Fruit fly (Drosophila melanogaster) whole organism, embryonic: ENCODE results near the gene egh.
A peak's percentile ranks its signal among the peaks of the same experiment; 100 is the strongest.

Source experiments
- Adf1 ChIP-seq: fragments of 200-800 bp; sonication (Bioruptor generic); IDR thresholded peaks from 2 replicates; pipeline ENCODE4 v1.3.6; 2022; ENCODE audit warnings: missing biosample characterization, missing genetic modification characterization
- Aef1 ChIP-seq: fragments of 200-800 bp; sonication (Bioruptor generic); IDR thresholded peaks from 3 replicates; pipeline ENCODE4 v1.3.6; 2022; ENCODE audit warnings: missing biosample characterization, missing genetic modification characterization
- Asciz ChIP-seq: fragments of 200-800 bp; sonication (Bioruptor generic); optimal IDR thresholded peaks from 2 replicates; lab custom pipeline; 2017; ENCODE audit warnings: missing biosample characterization, mild to moderate bottlenecking, missing genetic modification characterization, missing genetic modification reagents
- C15 ChIP-seq: fragments of 200-800 bp; sonication (Bioruptor generic); IDR thresholded peaks from 3 replicates; pipeline ENCODE4 v1.3.6; 2022; ENCODE audit warnings: missing biosample characterization, missing genetic modification characterization
- CG10321 ChIP-seq: fragments of 200-800 bp; sonication (Bioruptor generic); IDR thresholded peaks from 2 replicates; pipeline ENCODE4 v1.3.6; 2022; ENCODE audit warnings: missing biosample characterization, missing genetic modification characterization
- CG11085 ChIP-seq: fragments of 200-800 bp; sonication (Bioruptor generic); IDR thresholded peaks from 2 replicates; pipeline ENCODE4 v1.3.6; 2022; ENCODE audit warnings: missing biosample characterization, missing genetic modification characterization
- CG13287 ChIP-seq: fragments of 200-800 bp; sonication (Bioruptor generic); IDR thresholded peaks from 2 replicates; pipeline ENCODE4 v1.3.6; 2022; ENCODE audit warnings: missing biosample characterization, missing genetic modification characterization; ENCODE audit not compliant: partially characterized antibody
- CG13775 ChIP-seq: fragments of 200-800 bp; sonication (Bioruptor generic); optimal IDR thresholded peaks from 3 replicates; lab custom pipeline; 2017; ENCODE audit warnings: missing biosample characterization, mild to moderate bottlenecking, missing genetic modification characterization
- CG14014 ChIP-seq: fragments of 200-800 bp; sonication (Bioruptor generic); IDR thresholded peaks from 2 replicates; pipeline ENCODE4 v1.3.6; 2022; ENCODE audit warnings: missing biosample characterization, missing genetic modification characterization
- CG15269 ChIP-seq: fragments of 200-800 bp; sonication (Bioruptor generic); optimal IDR thresholded peaks from 2 replicates; lab custom pipeline; 2018; ENCODE audit warnings: missing biosample characterization, mild to moderate bottlenecking, missing genetic modification characterization, moderate library complexity
- CG15601 ChIP-seq: fragments of 200-800 bp; sonication (Bioruptor generic); optimal IDR thresholded peaks from 3 replicates; lab custom pipeline; 2019; ENCODE audit warnings: missing biosample characterization, mild to moderate bottlenecking, missing genetic modification characterization, moderate library complexity
- CG18262 ChIP-seq: fragments of 200-800 bp; optimal IDR thresholded peaks from 3 replicates; lab custom pipeline; 2019; ENCODE audit warnings: missing biosample characterization, mild to moderate bottlenecking, missing genetic modification characterization, moderate library complexity
- CG2875 ChIP-seq: fragments of 200-800 bp; sonication (Bioruptor generic); optimal IDR thresholded peaks from 2 replicates; lab custom pipeline; 2017; ENCODE audit warnings: missing biosample characterization, mild to moderate bottlenecking, missing genetic modification characterization, missing genetic modification reagents
- CG3065 ChIP-seq: fragments of 200-800 bp; sonication (Bioruptor generic); optimal IDR thresholded peaks from 2 replicates; lab custom pipeline; 2016; ENCODE audit warnings: missing biosample characterization, missing genetic modification characterization
- CG31224 ChIP-seq: fragments of 200-800 bp; sonication (Bioruptor generic); IDR thresholded peaks from 2 replicates; pipeline ENCODE4 v1.3.6; 2022; ENCODE audit warnings: missing biosample characterization, missing genetic modification characterization
- CG34224 ChIP-seq: fragments of 200-800 bp; sonication (Bioruptor generic); IDR thresholded peaks from 3 replicates; pipeline ENCODE4 v1.3.6; 2022; ENCODE audit warnings: missing biosample characterization, missing genetic modification characterization; ENCODE audit not compliant: partially characterized antibody
- CG4730 ChIP-seq: fragments of 200-800 bp; sonication (Bioruptor generic); IDR thresholded peaks from 2 replicates; pipeline ENCODE4 v1.3.6; 2022; ENCODE audit warnings: missing biosample characterization, missing genetic modification characterization
- CG8924 ChIP-seq: fragments of 200-800 bp; optimal IDR thresholded peaks from 3 replicates; lab custom pipeline; 2019; ENCODE audit warnings: missing biosample characterization, mild to moderate bottlenecking, missing genetic modification characterization, moderate library complexity
- D19A ChIP-seq: fragments of 200-800 bp; optimal IDR thresholded peaks from 3 replicates; lab custom pipeline; 2019; ENCODE audit warnings: missing biosample characterization, mild to moderate bottlenecking, missing genetic modification characterization, moderate library complexity
- Dbx ChIP-seq: fragments of 200-800 bp; sonication (Bioruptor generic); IDR thresholded peaks from 3 replicates; pipeline ENCODE4 v1.3.6; 2022; ENCODE audit warnings: missing biosample characterization, missing genetic modification characterization
- Elba2 ChIP-seq: fragments of 200-800 bp; sonication (Bioruptor generic); optimal IDR thresholded peaks from 3 replicates; lab custom pipeline; 2016; ENCODE audit warnings: missing biosample characterization, missing genetic modification characterization
- Hr39 ChIP-seq: fragments of >200 bp; optimal IDR thresholded peaks from 2 replicates; lab custom pipeline; 2017
- Hr51 ChIP-seq, 2 experiments: fragments of 200-800 bp; sonication (Bioruptor generic); optimal IDR thresholded peaks; 2 replicates in 1 of 2; 3 replicates in 1 of 2; lab custom pipeline; 2016 to 2018; ENCODE audit warnings: missing biosample characterization in 2 of 2, missing genetic modification characterization in 2 of 2, mild to moderate bottlenecking in 1 of 2, moderate library complexity in 1 of 2
- Ptx1 ChIP-seq: fragments of 200-800 bp; sonication (Bioruptor generic); IDR thresholded peaks from 2 replicates; pipeline ENCODE4 v1.3.6; 2022; ENCODE audit warnings: missing biosample characterization, missing genetic modification characterization
- YL-1 ChIP-seq: fragments of 200-800 bp; sonication (Bioruptor generic); optimal IDR thresholded peaks from 3 replicates; lab custom pipeline; 2017; ENCODE audit warnings: missing biosample characterization, mild to moderate bottlenecking, missing genetic modification characterization
- ato ChIP-seq: fragments of 200-800 bp; sonication (Bioruptor generic); IDR thresholded peaks from 2 replicates; pipeline ENCODE4 v1.3.6; 2022; ENCODE audit warnings: missing biosample characterization, missing genetic modification characterization; ENCODE audit not compliant: partially characterized antibody
- cas ChIP-seq: fragments of 200-800 bp; sonication (Bioruptor generic); IDR thresholded peaks from 2 replicates; pipeline ENCODE4 v1.3.6; 2022; ENCODE audit warnings: missing biosample characterization, missing genetic modification characterization
- cg ChIP-seq: fragments of 200-800 bp; sonication (Bioruptor generic); optimal IDR thresholded peaks from 3 replicates; lab custom pipeline; 2019; ENCODE audit warnings: missing biosample characterization, mild to moderate bottlenecking, missing genetic modification characterization, moderate library complexity
- croc ChIP-seq: fragments of 200-800 bp; sonication (Bioruptor generic); conservative IDR thresholded peaks from 3 replicates; pipeline ENCODE4 v1.3.6; 2022; ENCODE audit warnings: missing biosample characterization, missing genetic modification characterization
- crol ChIP-seq: fragments of 200-800 bp; sonication (Bioruptor generic); IDR thresholded peaks from 2 replicates; pipeline ENCODE4 v1.3.6; 2022; ENCODE audit warnings: missing biosample characterization, missing genetic modification characterization
- cwo ChIP-seq: fragments of 200-800 bp; sonication (Bioruptor generic); optimal IDR thresholded peaks from 3 replicates; lab custom pipeline; 2017; ENCODE audit warnings: missing biosample characterization, missing genetic modification characterization, mild to moderate bottlenecking, moderate library complexity, missing genetic modification reagents
- eve ChIP-seq, 2 experiments: fragments of >200 bp; optimal IDR thresholded peaks; 2 replicates each; lab custom pipeline; 2017; ENCODE audit warnings: missing biosample characterization in 2 of 2, missing genetic modification characterization in 2 of 2
- gro ChIP-seq: fragments of 200-800 bp; sonication (Bioruptor generic); optimal IDR thresholded peaks from 2 replicates; lab custom pipeline; 2016; ENCODE audit warnings: missing biosample characterization, missing genetic modification characterization
- kah ChIP-seq: fragments of 200-800 bp; sonication (Bioruptor generic); optimal IDR thresholded peaks from 2 replicates; lab custom pipeline; 2018; ENCODE audit warnings: missing biosample characterization, mild to moderate bottlenecking, missing genetic modification characterization
- ken ChIP-seq: fragments of 200-800 bp; sonication (Bioruptor generic); IDR thresholded peaks from 3 replicates; pipeline ENCODE4 v1.3.6; 2022; ENCODE audit warnings: missing biosample characterization, missing genetic modification characterization
- klu ChIP-seq: fragments of 200-800 bp; sonication (Bioruptor generic); IDR thresholded peaks from 2 replicates; pipeline ENCODE4 v1.3.6; 2022; ENCODE audit warnings: missing biosample characterization, missing genetic modification characterization
- lab ChIP-seq: fragments of 200-800 bp; sonication (Bioruptor generic); optimal IDR thresholded peaks from 3 replicates; lab custom pipeline; 2017; ENCODE audit warnings: missing biosample characterization, missing genetic modification characterization, mild to moderate bottlenecking, moderate library complexity, missing genetic modification reagents
- lbe ChIP-seq: fragments of 200-800 bp; sonication (Bioruptor generic); optimal IDR thresholded peaks from 2 replicates; lab custom pipeline; 2016; ENCODE audit warnings: missing biosample characterization, mild to moderate bottlenecking, missing genetic modification characterization
- lola ChIP-seq, 3 experiments: fragments of >200 bp in 2 of 3; fragments of 200-800 bp in 1 of 3; sonication (Bioruptor generic) in 1 of 3; optimal IDR thresholded peaks; 2 replicates each; lab custom pipeline; 2017 to 2019; ENCODE audit warnings: missing biosample characterization in 3 of 3, missing genetic modification characterization in 3 of 3, mild to moderate bottlenecking in 1 of 3, moderate library complexity in 1 of 3
- nau ChIP-seq: fragments of 200-800 bp; sonication (Bioruptor generic); optimal IDR thresholded peaks from 3 replicates; lab custom pipeline; 2017; ENCODE audit warnings: missing biosample characterization, mild to moderate bottlenecking, missing genetic modification characterization, missing genetic modification reagents
- nom ChIP-seq: fragments of 200-800 bp; sonication (Bioruptor generic); optimal IDR thresholded peaks from 2 replicates; lab custom pipeline; 2017; ENCODE audit warnings: missing biosample characterization, missing genetic modification characterization, mild to moderate bottlenecking, moderate library complexity, missing genetic modification reagents
- pzg ChIP-seq: fragments of 200-800 bp; sonication (Bioruptor generic); optimal IDR thresholded peaks from 3 replicates; lab custom pipeline; 2018; ENCODE audit warnings: missing biosample characterization, mild to moderate bottlenecking, missing genetic modification characterization, moderate library complexity
- sna ChIP-seq: fragments of 200-800 bp; sonication (Bioruptor generic); IDR thresholded peaks from 2 replicates; pipeline ENCODE4 v1.3.6; 2022; ENCODE audit warnings: missing biosample characterization, missing genetic modification characterization; ENCODE audit not compliant: partially characterized antibody
- sug ChIP-seq: fragments of 200-800 bp; optimal IDR thresholded peaks from 2 replicates; lab custom pipeline; 2019; ENCODE audit warnings: missing biosample characterization, mild to moderate bottlenecking, missing genetic modification characterization, moderate library complexity
- tap ChIP-seq: fragments of 200-800 bp; optimal IDR thresholded peaks from 3 replicates; lab custom pipeline; 2019; ENCODE audit warnings: missing biosample characterization, mild to moderate bottlenecking, missing genetic modification characterization, moderate library complexity
- tll ChIP-seq, 2 experiments: fragments of 200-800 bp in 1 of 2; fragments of >200 bp in 1 of 2; sonication (Bioruptor generic) in 1 of 2; optimal IDR thresholded peaks; 2 replicates each; lab custom pipeline; 2017 to 2019; ENCODE audit warnings: missing biosample characterization in 2 of 2, missing genetic modification characterization in 2 of 2, mild to moderate bottlenecking in 1 of 2, moderate library complexity in 1 of 2
- twi ChIP-seq: fragments of 200-800 bp; optimal IDR thresholded peaks from 2 replicates; lab custom pipeline; 2019; ENCODE audit warnings: missing biosample characterization, mild to moderate bottlenecking, missing genetic modification characterization, moderate library complexity
- unpg ChIP-seq: fragments of 200-800 bp; sonication (Bioruptor generic); optimal IDR thresholded peaks from 3 replicates; lab custom pipeline; 2018; ENCODE audit warnings: missing biosample characterization, mild to moderate bottlenecking, missing genetic modification characterization, moderate library complexity

egh gene

DNA sequence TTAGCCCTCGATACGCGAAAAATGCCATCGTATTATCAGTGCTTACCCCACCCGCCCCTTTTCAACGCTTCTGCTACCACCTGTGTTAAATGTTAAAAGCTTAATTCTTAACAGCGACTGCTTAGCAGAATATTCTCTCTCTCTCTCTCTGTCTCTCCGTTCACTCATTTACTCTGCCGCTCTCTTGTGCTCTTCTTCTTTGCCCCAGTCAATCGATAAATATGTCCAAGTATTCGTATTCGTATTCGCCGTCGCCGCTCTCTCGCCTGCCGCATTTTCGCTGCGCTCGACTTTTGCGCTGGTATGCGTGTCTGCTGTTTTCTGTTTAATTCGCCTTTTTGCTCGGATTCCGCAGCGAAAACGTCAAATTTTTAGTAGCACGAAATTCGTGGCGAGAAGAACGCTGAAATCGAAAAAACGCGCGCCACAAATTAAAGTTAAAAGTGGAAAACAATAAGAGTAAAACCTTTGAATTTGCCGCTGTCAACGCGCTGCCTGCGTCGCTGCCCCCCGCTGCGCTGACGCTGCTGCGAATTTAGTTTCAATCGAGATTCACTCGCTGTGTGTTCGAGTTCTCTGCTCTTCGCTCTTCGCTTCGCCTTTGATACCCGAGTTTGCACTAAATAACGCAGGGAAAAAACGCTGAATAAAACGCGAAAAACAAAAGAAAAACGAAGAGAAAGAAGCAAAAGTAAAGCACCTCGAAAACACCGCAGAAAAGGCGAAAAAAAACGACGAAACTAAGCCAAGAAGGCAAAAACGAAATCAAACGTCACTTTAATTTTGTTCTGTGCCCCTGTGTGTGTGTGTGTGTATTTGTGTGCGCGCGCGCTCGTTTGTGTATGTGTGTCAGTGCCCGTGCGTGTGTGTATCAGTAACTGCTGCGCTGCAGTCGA, 54.4 kb downstream of the egh start (continued):
- no peak for TF ChIP-seq ken (GFP tag; lab: Robert Waterston, UW)
- TF ChIP-seq Asciz, result no peak
- no peak for TF ChIP-seq CG2875 (GFP tag; lab: Kevin White, UChicago)
- peak; percentile 67 for TF ChIP-seq kah (GFP tag; lab: Kevin White, UChicago)
- peak; percentile 89 for TF ChIP-seq cg (GFP tag; lab: Kevin White, UChicago)
- TF ChIP-seq Adf1, result peak; percentile 94
- TF ChIP-seq Ptx1 (GFP tag; lab: Robert Waterston, UW), result no peak
- no peak for TF ChIP-seq CG13775 (GFP tag; lab: Kevin White, UChicago)
- TF ChIP-seq gro, result peak; percentile 2
- TF ChIP-seq CG31224 (GFP tag; lab: Robert Waterston, UW), result no peak
- no peak for TF ChIP-seq CG15269
- TF ChIP-seq CG34224 (GFP tag; lab: Robert Waterston, UW), result peak; percentile 60
- no peak for TF ChIP-seq nau (GFP tag; lab: Kevin White, UChicago)
- peak; percentile 6 for TF ChIP-seq lab (GFP tag; lab: Kevin White, UChicago)
- peak; percentile 14 for TF ChIP-seq CG18262 (tag; lab: Kevin White, UChicago)
- TF ChIP-seq tap (tag; lab: Kevin White, UChicago), result no peak
- no peak for TF ChIP-seq cas (GFP tag; lab: Robert Waterston, UW)
- no peak for TF ChIP-seq Dbx (GFP tag; lab: Robert Waterston, UW)
- TF ChIP-seq CG15601 (tag; lab: Kevin White, UChicago), result no peak
- TF ChIP-seq CG14014 (GFP tag; lab: Robert Waterston, UW), result no peak
- no peak for TF ChIP-seq croc
- peak in 1 of 2 experiments; percentile 18 for TF ChIP-seq Hr51 (GFP tag; optimal IDR thresholded peaks at IDR 0.05; lab: Kevin White, UChicago)
- TF ChIP-seq unpg, result no peak
- no peak for TF ChIP-seq Aef1 (GFP tag; lab: Robert Waterston, UW)
- TF ChIP-seq crol, result peak; percentile 75
- no peak for TF ChIP-seq D19A
- peak; percentile 61 for TF ChIP-seq lbe (GFP tag; lab: Kevin White, UChicago)
- peak; percentile 53 for TF ChIP-seq sug
- 0 out of 2 replicates have a peak, but pooled peaks have one; percentile 33 for TF ChIP-seq CG13287
- no peak for TF ChIP-seq lola (GFP tag; optimal IDR thresholded peaks at IDR 0.05; lab: Kevin White, UChicago)
- no peak for TF ChIP-seq Elba2
- no peak for TF ChIP-seq twi (tag; lab: Kevin White, UChicago)
- no peak for TF ChIP-seq pzg (GFP tag; lab: Kevin White, UChicago)
- no peak for TF ChIP-seq Hr39
- TF ChIP-seq cwo (GFP tag; lab: Kevin White, UChicago), result no peak
- TF ChIP-seq CG8924, result no peak
- TF ChIP-seq YL-1 (GFP tag; lab: Kevin White, UChicago), result peak; percentile 8
- no peak for TF ChIP-seq C15
- no peak for TF ChIP-seq CG3065 (GFP tag; lab: Kevin White, UChicago)
- TF ChIP-seq klu (GFP tag; lab: Robert Waterston, UW), result no peak
- TF ChIP-seq tll (GFP tag; optimal IDR thresholded peaks at IDR 0.05; lab: Kevin White, UChicago), result peak in 1 of 2 experiments; percentile 56
- TF ChIP-seq ato (GFP tag; lab: Robert Waterston, UW), result no peak
- TF ChIP-seq CG11085 (GFP tag; lab: Robert Waterston, UW), result no peak
- TF ChIP-seq CG10321 (GFP tag; lab: Robert Waterston, UW), result no peak
- no peak for TF ChIP-seq sna (GFP tag; lab: Robert Waterston, UW)
- no peak for TF ChIP-seq CG4730 (GFP tag; lab: Robert Waterston, UW)
- no peak for TF ChIP-seq eve (GFP tag; optimal IDR thresholded peaks at IDR 0.05; lab: Kevin White, UChicago)
- peak; percentile 57 for TF ChIP-seq nom (GFP tag; lab: Kevin White, UChicago)
